Fruit fly (Drosophila melanogaster) whole organism, embryonic: ENCODE data around the gene CG10353.

ENCODE experiments used
- Bgb ChIP-seq: fragments of 200-800 bp; sonication (Bioruptor generic); IDR thresholded peaks from 2 replicates; pipeline ENCODE4 v1.3.6; 2022; ENCODE audit warnings: missing biosample characterization, missing genetic modification characterization; ENCODE audit not compliant: partially characterized antibody
- Bteb2 ChIP-seq: fragments of 200-800 bp; sonication (Bioruptor generic); optimal IDR thresholded peaks from 2 replicates; lab custom pipeline; 2016; ENCODE audit warnings: missing biosample characterization, missing genetic modification characterization
- C15 ChIP-seq: fragments of 200-800 bp; sonication (Bioruptor generic); IDR thresholded peaks from 3 replicates; pipeline ENCODE4 v1.3.6; 2022; ENCODE audit warnings: missing biosample characterization, missing genetic modification characterization
- CG10267 ChIP-seq: fragments of 200-800 bp; sonication (Bioruptor generic); optimal IDR thresholded peaks from 2 replicates; lab custom pipeline; 2018; ENCODE audit warnings: missing biosample characterization, mild to moderate bottlenecking, missing genetic modification characterization, moderate library complexity
- CG10979 ChIP-seq: fragments of 200-800 bp; sonication (Bioruptor generic); optimal IDR thresholded peaks from 2 replicates; lab custom pipeline; 2018; ENCODE audit warnings: missing biosample characterization, mild to moderate bottlenecking, missing genetic modification characterization, moderate library complexity
- CG11695 ChIP-seq: fragments of 200-800 bp; sonication (Bioruptor generic); IDR thresholded peaks from 3 replicates; pipeline ENCODE4 v1.3.6; 2022; ENCODE audit warnings: missing biosample characterization, missing genetic modification characterization
- CG12155 ChIP-seq: fragments of 200-800 bp; sonication (Bioruptor generic); optimal IDR thresholded peaks from 3 replicates; lab custom pipeline; 2016; ENCODE audit warnings: missing biosample characterization, missing genetic modification characterization
- CG12219 ChIP-seq: fragments of 200-800 bp; sonication (Bioruptor generic); optimal IDR thresholded peaks from 3 replicates; lab custom pipeline; 2018; ENCODE audit warnings: missing biosample characterization, mild to moderate bottlenecking, missing genetic modification characterization
- CG12236 ChIP-seq: fragments of 200-800 bp; sonication (Bioruptor generic); optimal IDR thresholded peaks from 2 replicates; lab custom pipeline; 2016; ENCODE audit warnings: missing biosample characterization, missing genetic modification characterization
- CG12769 ChIP-seq: fragments of 200-800 bp; sonication (Bioruptor generic); optimal IDR thresholded peaks from 2 replicates; lab custom pipeline; 2019; ENCODE audit warnings: missing biosample characterization, mild to moderate bottlenecking, missing genetic modification characterization, moderate library complexity
- CG13894 ChIP-seq: fragments of 200-800 bp; sonication (Bioruptor generic); optimal IDR thresholded peaks from 3 replicates; lab custom pipeline; 2018; ENCODE audit warnings: missing biosample characterization, mild to moderate bottlenecking, missing genetic modification characterization, moderate library complexity
- CG15479 ChIP-seq: fragments of 200-800 bp; sonication (Bioruptor generic); optimal IDR thresholded peaks from 3 replicates; lab custom pipeline; 2019; ENCODE audit warnings: missing biosample characterization, mild to moderate bottlenecking, missing genetic modification characterization, moderate library complexity
- CG1603 ChIP-seq: fragments of 200-800 bp; sonication (Bioruptor generic); optimal IDR thresholded peaks from 2 replicates; lab custom pipeline; 2019; ENCODE audit warnings: missing biosample characterization, mild to moderate bottlenecking, missing genetic modification characterization, moderate library complexity
- CG18262 ChIP-seq: fragments of 200-800 bp; optimal IDR thresholded peaks from 3 replicates; lab custom pipeline; 2019; ENCODE audit warnings: missing biosample characterization, mild to moderate bottlenecking, missing genetic modification characterization, moderate library complexity
- CG2199 ChIP-seq: fragments of 200-800 bp; sonication (Bioruptor generic); IDR thresholded peaks from 3 replicates; pipeline ENCODE4 v1.3.6; 2022; ENCODE audit warnings: missing biosample characterization, missing genetic modification characterization
- CG43689 ChIP-seq: fragments of 200-800 bp; sonication (Bioruptor generic); IDR thresholded peaks from 2 replicates; pipeline ENCODE4 v1.3.6; 2022; ENCODE audit warnings: missing biosample characterization, missing genetic modification characterization
- CG4424 ChIP-seq: fragments of 200-800 bp; sonication (Bioruptor generic); optimal IDR thresholded peaks from 3 replicates; lab custom pipeline; 2016; ENCODE audit warnings: missing biosample characterization, missing genetic modification characterization
- CG5180 ChIP-seq: fragments of 200-800 bp; sonication (Bioruptor generic); optimal IDR thresholded peaks from 3 replicates; lab custom pipeline; 2017; ENCODE audit warnings: missing biosample characterization, missing genetic modification characterization, mild to moderate bottlenecking, moderate library complexity, missing genetic modification reagents
- CG5245 ChIP-seq: fragments of 200-800 bp; sonication (Bioruptor generic); optimal IDR thresholded peaks from 3 replicates; lab custom pipeline; 2016; ENCODE audit warnings: missing biosample characterization, missing genetic modification characterization
- CG5953 ChIP-seq: fragments of 200-800 bp; sonication (Bioruptor generic); IDR thresholded peaks from 2 replicates; pipeline ENCODE4 v1.3.6; 2022; ENCODE audit warnings: missing biosample characterization, missing genetic modification characterization
- CG6813 ChIP-seq: fragments of 200-800 bp; sonication (Bioruptor generic); optimal IDR thresholded peaks from 2 replicates; lab custom pipeline; 2017; ENCODE audit warnings: missing biosample characterization, missing genetic modification characterization, mild to moderate bottlenecking, moderate library complexity, missing genetic modification reagents
- CG7928 ChIP-seq: fragments of 200-800 bp; sonication (Bioruptor generic); optimal IDR thresholded peaks from 2 replicates; lab custom pipeline; 2017; ENCODE audit warnings: missing biosample characterization, mild to moderate bottlenecking, missing genetic modification characterization
- Dp ChIP-seq: fragments of 200-800 bp; sonication (Bioruptor generic); optimal IDR thresholded peaks from 2 replicates; lab custom pipeline; 2018; ENCODE audit warnings: missing biosample characterization, mild to moderate bottlenecking, missing genetic modification characterization, moderate library complexity
- Ets65A ChIP-seq: fragments of 200-800 bp; sonication (Bioruptor generic); peaks from one replicate; lab custom pipeline; 2016; ENCODE audit warnings: missing biosample characterization, missing genetic modification characterization
- HHEX ChIP-seq: fragments of 200-800 bp; sonication (Bioruptor generic); optimal IDR thresholded peaks from 3 replicates; lab custom pipeline; 2017; ENCODE audit warnings: missing biosample characterization, mild to moderate bottlenecking, missing genetic modification characterization, missing genetic modification reagents
- Lim3 ChIP-seq: fragments of 200-800 bp; sonication (Bioruptor generic); IDR thresholded peaks from 2 replicates; pipeline ENCODE4 v1.3.6; 2022; ENCODE audit warnings: missing biosample characterization, missing genetic modification characterization
- NFAT ChIP-seq: fragments of 200-800 bp; sonication (Bioruptor generic); IDR thresholded peaks from 2 replicates; pipeline ENCODE4 v1.3.6; 2022; ENCODE audit warnings: missing biosample characterization, missing genetic modification characterization
- NfI ChIP-seq: fragments of 200-800 bp; sonication (Bioruptor generic); optimal IDR thresholded peaks from 3 replicates; lab custom pipeline; 2018; ENCODE audit warnings: missing biosample characterization, mild to moderate bottlenecking, missing genetic modification characterization, moderate library complexity
- Oaz ChIP-seq: fragments of 200-800 bp; sonication (Bioruptor generic); IDR thresholded peaks from 2 replicates; pipeline ENCODE4 v1.3.6; 2022; ENCODE audit warnings: missing biosample characterization, missing genetic modification characterization
- Rx ChIP-seq: fragments of 200-800 bp; sonication (Bioruptor generic); IDR thresholded peaks from 2 replicates; pipeline ENCODE4 v1.3.6; 2022; ENCODE audit warnings: missing biosample characterization, missing genetic modification characterization
- Sry-β ChIP-seq: fragments of 200-800 bp; sonication (Bioruptor generic); optimal IDR thresholded peaks from 2 replicates; lab custom pipeline; 2018; ENCODE audit warnings: missing biosample characterization, mild to moderate bottlenecking, missing genetic modification characterization, moderate library complexity
- bbx ChIP-seq: fragments of 200-800 bp; sonication (Bioruptor generic); IDR thresholded peaks from 2 replicates; pipeline ENCODE4 v1.3.6; 2022; ENCODE audit warnings: missing biosample characterization, missing genetic modification characterization; ENCODE audit not compliant: partially characterized antibody
- bcd ChIP-seq: fragments of 200-800 bp; sonication (Bioruptor generic); optimal IDR thresholded peaks from 2 replicates; lab custom pipeline; 2017; ENCODE audit warnings: missing biosample characterization, mild to moderate bottlenecking, missing genetic modification characterization
- cato ChIP-seq: fragments of 200-800 bp; sonication (Bioruptor generic); optimal IDR thresholded peaks from 2 replicates; lab custom pipeline; 2016; ENCODE audit warnings: missing biosample characterization, missing genetic modification characterization, borderline replicate concordance
- chm ChIP-seq: fragments of 200-800 bp; sonication (Bioruptor generic); IDR thresholded peaks from 2 replicates; pipeline ENCODE4 v1.3.6; 2022; ENCODE audit warnings: missing biosample characterization, missing genetic modification characterization
- chn ChIP-seq: fragments of 200-800 bp; sonication (Bioruptor generic); optimal IDR thresholded peaks from 2 replicates; lab custom pipeline; 2016; ENCODE audit warnings: missing biosample characterization, missing genetic modification characterization
- emc ChIP-seq: fragments of 200-800 bp; sonication (Bioruptor generic); optimal IDR thresholded peaks from 2 replicates; lab custom pipeline; 2016; ENCODE audit warnings: missing biosample characterization, missing genetic modification characterization
- kay ChIP-seq: fragments of 200-800 bp; sonication (Bioruptor generic); optimal IDR thresholded peaks from 2 replicates; lab custom pipeline; 2016; ENCODE audit warnings: missing biosample characterization, missing genetic modification characterization
- nerfin-2 ChIP-seq: fragments of 200-800 bp; sonication (Bioruptor generic); IDR thresholded peaks from 2 replicates; pipeline ENCODE4 v1.3.6; 2022; ENCODE audit warnings: missing biosample characterization, missing genetic modification characterization; ENCODE audit not compliant: partially characterized antibody
- nom ChIP-seq: fragments of 200-800 bp; sonication (Bioruptor generic); optimal IDR thresholded peaks from 2 replicates; lab custom pipeline; 2017; ENCODE audit warnings: missing biosample characterization, missing genetic modification characterization, mild to moderate bottlenecking, moderate library complexity, missing genetic modification reagents
- odd ChIP-seq: fragments of 200-800 bp; sonication (Bioruptor generic); optimal IDR thresholded peaks from 2 replicates; lab custom pipeline; 2017; ENCODE audit warnings: missing biosample characterization, mild to moderate bottlenecking, missing genetic modification characterization
- repo ChIP-seq: fragments of 200-800 bp; sonication (Bioruptor generic); optimal IDR thresholded peaks from 2 replicates; lab custom pipeline; 2016; ENCODE audit warnings: missing biosample characterization, missing genetic modification characterization
- sc ChIP-seq, 3 experiments: fragments of >200 bp in 2 of 3; fragments of 200-800 bp in 1 of 3; sonication (Bioruptor generic) in 1 of 3; optimal IDR thresholded peaks; 2 replicates in 2 of 3; 3 replicates in 1 of 3; lab custom pipeline; 2017; ENCODE audit warnings: mild to moderate bottlenecking in 1 of 3, missing biosample characterization in 1 of 3, missing genetic modification characterization in 1 of 3, missing genetic modification reagents in 1 of 3
- sens ChIP-seq: fragments of 200-800 bp; sonication (Bioruptor generic); peaks from one replicate; lab custom pipeline; 2016; ENCODE audit warnings: missing biosample characterization, missing genetic modification characterization
- tgo ChIP-seq: fragments of 200-800 bp; sonication (Bioruptor generic); IDR thresholded peaks from 3 replicates; pipeline ENCODE4 v1.3.6; 2022; ENCODE audit warnings: missing biosample characterization, missing genetic modification characterization
- tx ChIP-seq: fragments of 200-800 bp; sonication (Bioruptor generic); optimal IDR thresholded peaks from 2 replicates; lab custom pipeline; 2016; ENCODE audit warnings: missing biosample characterization, missing genetic modification characterization
- vvl ChIP-seq: fragments of 200-800 bp; sonication (Bioruptor generic); IDR thresholded peaks from 2 replicates; pipeline ENCODE4 v1.3.6; 2022; ENCODE audit warnings: missing biosample characterization, missing genetic modification characterization
- zen ChIP-seq: fragments of 200-800 bp; sonication (Bioruptor generic); optimal IDR thresholded peaks from 3 replicates; lab custom pipeline; 2018; ENCODE audit warnings: missing biosample characterization, mild to moderate bottlenecking, missing genetic modification characterization, moderate library complexity
- zen2 ChIP-seq: fragments of 200-800 bp; sonication (Bioruptor generic); IDR thresholded peaks from 3 replicates; pipeline ENCODE4 v1.3.6; 2022; ENCODE audit warnings: missing biosample characterization, missing genetic modification characterization; ENCODE audit not compliant: partially characterized antibody
- zfh1 ChIP-seq: fragments of 200-800 bp; sonication (Bioruptor generic); IDR thresholded peaks from 3 replicates; pipeline ENCODE4 v1.3.6; 2022; ENCODE audit warnings: missing biosample characterization, missing genetic modification characterization

The CG10353 gene

dm6 chrX:11917056-11917633, 30.2 kb upstream of the CG10353 start, which contains the start of gene pot (continued):
- no peak for TF ChIP-seq CG1603 (tag; lab: Kevin White, UChicago)
- TF ChIP-seq zen (tag; lab: Kevin White, UChicago), result no peak
- TF ChIP-seq NfI (GFP tag; lab: Kevin White, UChicago), result no peak
- peak; percentile 7 for TF ChIP-seq nom
- TF ChIP-seq CG2199 (GFP tag; lab: Robert Waterston, UW), result no peak
- TF ChIP-seq CG5953 (GFP tag; lab: Robert Waterston, UW), result no peak
- TF ChIP-seq CG5245, result no peak
- no peak for TF ChIP-seq sc (optimal IDR thresholded peaks at IDR 0.05; lab: Kevin White, UChicago)
- no peak for TF ChIP-seq sc (GFP tag; optimal IDR thresholded peaks at IDR 0.05; lab: Kevin White, UChicago)
- peak; percentile 46 for TF ChIP-seq CG12769 (tag; lab: Kevin White, UChicago)
- no peak for TF ChIP-seq CG18262
- TF ChIP-seq Dp (GFP tag; lab: Kevin White, UChicago), result no peak
- TF ChIP-seq tgo (GFP tag; lab: Robert Waterston, UW), result no peak
- TF ChIP-seq CG13894 (tag; lab: Kevin White, UChicago), result no peak
- TF ChIP-seq CG7928, result no peak
- TF ChIP-seq CG10979 (tag; lab: Kevin White, UChicago), result no peak
- peak; percentile 41 for TF ChIP-seq sens (GFP tag; lab: Kevin White, UChicago)
- no peak for TF ChIP-seq CG12236
- no peak for TF ChIP-seq Oaz (GFP tag; lab: Robert Waterston, UW)
- TF ChIP-seq bbx (GFP tag; lab: Robert Waterston, UW), result no peak
- no peak for TF ChIP-seq Ets65A (GFP tag; lab: Kevin White, UChicago)
- no peak for TF ChIP-seq CG4424 (GFP tag; lab: Kevin White, UChicago)
- TF ChIP-seq Rx (GFP tag; lab: Robert Waterston, UW), result no peak
- TF ChIP-seq odd (GFP tag; lab: Kevin White, UChicago), result no peak
- TF ChIP-seq CG6813 (GFP tag; lab: Kevin White, UChicago), result no peak
- TF ChIP-seq repo, result no peak
- TF ChIP-seq tx (GFP tag; lab: Kevin White, UChicago), result no peak
- 0 out of 2 replicates have a peak, but pooled peaks have one; percentile 14 for TF ChIP-seq Bgb (GFP tag; lab: Robert Waterston, UW)
- TF ChIP-seq chn, result no peak
- no peak for TF ChIP-seq HHEX (GFP tag; lab: Kevin White, UChicago)
- TF ChIP-seq cato (GFP tag; lab: Kevin White, UChicago), result no peak
- TF ChIP-seq C15 (GFP tag; lab: Robert Waterston, UW), result no peak
- no peak for TF ChIP-seq zen2 (GFP tag; lab: Robert Waterston, UW)
- no peak for TF ChIP-seq Lim3
- TF ChIP-seq CG5180 (GFP tag; lab: Kevin White, UChicago), result peak; percentile 84
- no peak for TF ChIP-seq CG12155 (GFP tag; lab: Kevin White, UChicago)
- no peak for TF ChIP-seq CG15479 (GFP tag; lab: Kevin White, UChicago)
- TF ChIP-seq vvl, result peak; percentile 34; the same call in 1 of the 2 replicates
- no peak for TF ChIP-seq bcd (GFP tag; lab: Kevin White, UChicago)
- TF ChIP-seq nerfin-2 (GFP tag; lab: Robert Waterston, UW), result no peak
- no peak for TF ChIP-seq kay (GFP tag; lab: Kevin White, UChicago)
- no peak for TF ChIP-seq CG10267 (tag; lab: Kevin White, UChicago)
- TF ChIP-seq NFAT (GFP tag; lab: Robert Waterston, UW), result no peak
- TF ChIP-seq chm (GFP tag; lab: Robert Waterston, UW), result no peak; the same call in 1 of the 2 replicates
- TF ChIP-seq emc (GFP tag; lab: Kevin White, UChicago), result no peak
- TF ChIP-seq zfh1 (GFP tag; lab: Robert Waterston, UW), result no peak
- peak; percentile 88 for TF ChIP-seq Sry-β
- no peak for TF ChIP-seq CG11695 (GFP tag; lab: Robert Waterston, UW)
- no peak for TF ChIP-seq CG12219 (GFP tag; lab: Kevin White, UChicago)
- TF ChIP-seq Bteb2, result no peak
- TF ChIP-seq CG43689 (GFP tag; lab: Robert Waterston, UW), result no peak
